Worm (Caenorhabditis elegans) whole organism, L3 larva: ENCODE results near the gene kvs-5.

ENCODE experiments used
- ceh-82 ChIP-seq: fragments of 150-350 bp; optimal IDR thresholded peaks from 2 replicates; lab custom pipeline; 2014; ENCODE audit warnings: missing biosample characterization, missing genetic modification characterization
- elt-3 ChIP-seq, 3 experiments: fragments of 150-350 bp in 1 of 3; sonication (generic microtip) in 2 of 3; optimal IDR thresholded peaks; 2 replicates in 2 of 3; 4 replicates in 1 of 3; lab custom pipeline; 2014 to 2017; ENCODE audit warnings: missing biosample characterization in 3 of 3, missing genetic modification characterization in 3 of 3
- jun-1 ChIP-seq: fragments of 150-350 bp; optimal IDR thresholded peaks from 2 replicates; lab custom pipeline; 2014; ENCODE audit warnings: missing biosample characterization, missing genetic modification reagents, missing genetic modification characterization
- lin-15B ChIP-seq: fragments of 150-350 bp; optimal IDR thresholded peaks from 2 replicates; lab custom pipeline; 2014; ENCODE audit warnings: missing biosample characterization, missing genetic modification characterization
- nhr-77 ChIP-seq: fragments of 150-350 bp; optimal IDR thresholded peaks from 2 replicates; lab custom pipeline; 2014; ENCODE audit warnings: missing biosample characterization, missing genetic modification characterization
- snpc-4 ChIP-seq: fragments of 150-350 bp; optimal IDR thresholded peaks from 2 replicates; lab custom pipeline; 2014; ENCODE audit warnings: missing biosample characterization, missing genetic modification characterization
- unc-39 ChIP-seq: sonication (generic microtip); optimal IDR thresholded peaks from 4 replicates; lab custom pipeline; 2017; ENCODE audit warnings: missing biosample characterization, missing genetic modification characterization
- ztf-11 ChIP-seq: fragments of 150-350 bp; optimal IDR thresholded peaks from 2 replicates; lab custom pipeline; 2014; ENCODE audit warnings: missing biosample characterization, missing genetic modification characterization
- ztf-4 ChIP-seq: fragments of 150-350 bp; optimal IDR thresholded peaks from 2 replicates; lab custom pipeline; 2014; ENCODE audit warnings: missing biosample characterization, missing genetic modification characterization

DNA sequence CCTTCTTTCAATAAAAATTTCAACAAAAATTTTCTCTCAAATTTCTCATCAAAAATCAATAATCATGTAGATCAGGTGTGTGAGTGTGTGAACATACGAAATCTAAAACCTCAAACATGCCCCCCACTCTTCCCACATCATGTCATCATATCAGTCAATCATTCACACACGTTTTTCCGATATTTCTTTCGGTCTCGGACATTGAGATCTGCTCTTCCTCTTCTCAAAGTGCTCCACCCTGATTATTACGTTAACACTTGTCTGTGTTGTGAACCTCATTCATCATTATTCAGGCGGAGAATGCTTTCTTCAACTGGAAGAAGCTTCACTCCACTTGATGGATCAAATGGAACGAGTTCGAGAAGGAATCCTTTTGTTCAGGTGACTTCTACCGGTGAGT, at the start of gene kvs-5:
- TF ChIP-seq ceh-82 (tag; lab: Kevin White, UChicago) (no peak), snpc-4 (no peak), nhr-77 (tag; lab: Kevin White, UChicago) (no peak), jun-1 (tag; lab: Kevin White, UChicago) (no peak), elt-3 (tag; optimal IDR thresholded peaks at IDR 0.05; lab: Kevin White, UChicago) (no peak), ztf-4 (tag; lab: Kevin White, UChicago) (no peak), ztf-11 (tag; lab: Kevin White, UChicago) (no peak), unc-39 (tag; lab: Kevin White, UChicago) (no peak), lin-15B (tag; lab: Kevin White, UChicago) (no peak)
